Fruit fly (Drosophila melanogaster) whole organism, embryonic: ENCODE data around the gene Ugt37B1.

Experiments
- Awh ChIP-seq: fragments of 200-800 bp; sonication (Bioruptor generic); IDR thresholded peaks from 2 replicates; pipeline ENCODE4, ENCODE4 v1.3.6; 2022; ENCODE audit warnings: missing biosample characterization, missing genetic modification characterization
- CG12219 ChIP-seq: fragments of 200-800 bp; sonication (Bioruptor generic); optimal IDR thresholded peaks from 3 replicates; lab custom pipeline; 2018; ENCODE audit warnings: missing biosample characterization, mild to moderate bottlenecking, missing genetic modification characterization
- CG14441 ChIP-seq: fragments of 200-800 bp; sonication (Bioruptor generic); IDR thresholded peaks from 2 replicates; pipeline ENCODE4 v1.3.6; 2022; ENCODE audit warnings: missing biosample characterization, missing genetic modification characterization
- CG15011 ChIP-seq: fragments of 200-800 bp; sonication (Bioruptor generic); optimal IDR thresholded peaks from 3 replicates; lab custom pipeline; 2018; ENCODE audit warnings: missing biosample characterization, mild to moderate bottlenecking, missing genetic modification characterization
- CG15696 ChIP-seq: fragments of 200-800 bp; sonication (Bioruptor generic); optimal IDR thresholded peaks from 2 replicates; lab custom pipeline; 2019; ENCODE audit warnings: missing biosample characterization, mild to moderate bottlenecking, missing genetic modification characterization, moderate library complexity
- CG17568 ChIP-seq: fragments of 200-800 bp; sonication (Bioruptor generic); optimal IDR thresholded peaks from 2 replicates; lab custom pipeline; 2018; ENCODE audit warnings: missing biosample characterization, mild to moderate bottlenecking, missing genetic modification characterization, moderate library complexity
- CG18262 ChIP-seq: fragments of 200-800 bp; optimal IDR thresholded peaks from 3 replicates; lab custom pipeline; 2019; ENCODE audit warnings: missing biosample characterization, mild to moderate bottlenecking, missing genetic modification characterization, moderate library complexity
- CG2120 ChIP-seq: fragments of 200-800 bp; sonication (Bioruptor generic); optimal IDR thresholded peaks from 3 replicates; lab custom pipeline; 2016; ENCODE audit warnings: missing biosample characterization, missing genetic modification characterization
- CG2199 ChIP-seq: fragments of 200-800 bp; sonication (Bioruptor generic); IDR thresholded peaks from 3 replicates; pipeline ENCODE4 v1.3.6; 2022; ENCODE audit warnings: missing biosample characterization, missing genetic modification characterization
- CG2202 ChIP-seq: fragments of 200-800 bp; sonication (Bioruptor generic); optimal IDR thresholded peaks from 2 replicates; lab custom pipeline; 2018; ENCODE audit warnings: missing biosample characterization, mild to moderate bottlenecking, missing genetic modification characterization
- CG2875 ChIP-seq: fragments of 200-800 bp; sonication (Bioruptor generic); optimal IDR thresholded peaks from 2 replicates; lab custom pipeline; 2017; ENCODE audit warnings: missing biosample characterization, mild to moderate bottlenecking, missing genetic modification characterization, missing genetic modification reagents
- CG3995 ChIP-seq: fragments of 200-800 bp; sonication (Bioruptor generic); optimal IDR thresholded peaks from 3 replicates; lab custom pipeline; 2016; ENCODE audit warnings: missing biosample characterization, missing genetic modification characterization
- CG5245 ChIP-seq: fragments of 200-800 bp; sonication (Bioruptor generic); optimal IDR thresholded peaks from 3 replicates; lab custom pipeline; 2016; ENCODE audit warnings: missing biosample characterization, missing genetic modification characterization
- CG6254 ChIP-seq: fragments of 200-800 bp; sonication (Bioruptor generic); optimal IDR thresholded peaks from 3 replicates; lab custom pipeline; 2017; ENCODE audit warnings: mild to moderate bottlenecking, missing biosample characterization, missing genetic modification reagents, missing genetic modification characterization
- CG7745 ChIP-seq: fragments of 200-800 bp; sonication (Bioruptor generic); optimal IDR thresholded peaks from 2 replicates; lab custom pipeline; 2018; ENCODE audit warnings: missing biosample characterization, mild to moderate bottlenecking, missing genetic modification characterization, moderate library complexity
- Chrac-16 ChIP-seq: fragments of 200-800 bp; sonication (Bioruptor generic); optimal IDR thresholded peaks from 3 replicates; lab custom pipeline; 2016; ENCODE audit warnings: missing biosample characterization, missing genetic modification characterization
- Dip3 ChIP-seq: fragments of 200-800 bp; sonication (Bioruptor generic); optimal IDR thresholded peaks from 3 replicates; lab custom pipeline; 2016; ENCODE audit warnings: missing biosample characterization, missing genetic modification characterization
- Dll ChIP-seq: fragments of 200-800 bp; sonication (Bioruptor generic); IDR thresholded peaks from 4 replicates; pipeline ENCODE4 v1.3.6; 2022; ENCODE audit warnings: missing biosample characterization, missing genetic modification characterization; ENCODE audit not compliant: partially characterized antibody
- Fer3 ChIP-seq: fragments of 200-800 bp; sonication (Bioruptor generic); optimal IDR thresholded peaks from 2 replicates; lab custom pipeline; 2018; ENCODE audit warnings: missing biosample characterization, mild to moderate bottlenecking, missing genetic modification characterization, moderate library complexity
- Hr78 ChIP-seq, 2 experiments: fragments of 200-800 bp in 1 of 2; fragments of >200 bp in 1 of 2; sonication (Bioruptor generic) in 1 of 2; optimal IDR thresholded peaks; 2 replicates each; lab custom pipeline; 2017 to 2019; ENCODE audit warnings: missing biosample characterization in 2 of 2, missing genetic modification characterization in 2 of 2, mild to moderate bottlenecking in 1 of 2, moderate library complexity in 1 of 2
- Lim3 ChIP-seq: fragments of 200-800 bp; sonication (Bioruptor generic); IDR thresholded peaks from 2 replicates; pipeline ENCODE4 v1.3.6; 2022; ENCODE audit warnings: missing biosample characterization, missing genetic modification characterization
- Lpt ChIP-seq: fragments of >200 bp; optimal IDR thresholded peaks from 2 replicates; lab custom pipeline; 2018; ENCODE audit warnings: missing biosample characterization, missing genetic modification characterization
- Mrtf ChIP-seq: fragments of 200-800 bp; sonication (Bioruptor generic); IDR thresholded peaks from 3 replicates; pipeline ENCODE4 v1.3.6; 2022; ENCODE audit warnings: missing biosample characterization, missing genetic modification characterization
- Optix ChIP-seq: fragments of 200-800 bp; sonication (Bioruptor generic); IDR thresholded peaks from 3 replicates; pipeline ENCODE4 v1.3.6; 2022; ENCODE audit warnings: missing biosample characterization, missing genetic modification characterization
- Poxn ChIP-seq: fragments of 200-800 bp; sonication (Bioruptor generic); IDR thresholded peaks from 2 replicates; pipeline ENCODE4 v1.3.6; 2022; ENCODE audit warnings: missing biosample characterization, missing genetic modification characterization
- Sox100B ChIP-seq: fragments of 200-800 bp; sonication (Bioruptor generic); optimal IDR thresholded peaks from 3 replicates; lab custom pipeline; 2018; ENCODE audit warnings: missing biosample characterization, mild to moderate bottlenecking, missing genetic modification characterization
- Usf ChIP-seq: fragments of 200-800 bp; sonication (Bioruptor generic); optimal IDR thresholded peaks from 2 replicates; lab custom pipeline; 2017; ENCODE audit warnings: missing genotype, missing biosample characterization, missing genetic modification characterization
- Vsx1 ChIP-seq: fragments of 200-800 bp; sonication (Bioruptor generic); optimal IDR thresholded peaks from 2 replicates; lab custom pipeline; 2017; ENCODE audit warnings: missing biosample characterization, mild to moderate bottlenecking, missing genetic modification characterization, missing genetic modification reagents
- abd-A ChIP-seq: fragments of 200-800 bp; sonication (Bioruptor generic); optimal IDR thresholded peaks from 3 replicates; lab custom pipeline; 2019; ENCODE audit warnings: missing biosample characterization, mild to moderate bottlenecking, missing genetic modification characterization, moderate library complexity
- ara ChIP-seq: fragments of 200-800 bp; sonication (Bioruptor generic); IDR thresholded peaks from 2 replicates; pipeline ENCODE4 v1.3.6; 2022; ENCODE audit warnings: missing biosample characterization, missing genetic modification characterization
- bowl ChIP-seq: fragments of 200-800 bp; sonication (Bioruptor generic); IDR thresholded peaks from 2 replicates; pipeline ENCODE4 v1.3.6; 2022; ENCODE audit warnings: missing biosample characterization, missing genetic modification characterization
- cas ChIP-seq: fragments of 200-800 bp; sonication (Bioruptor generic); IDR thresholded peaks from 2 replicates; pipeline ENCODE4 v1.3.6; 2022; ENCODE audit warnings: missing biosample characterization, missing genetic modification characterization
- caup ChIP-seq: fragments of 200-800 bp; sonication (Bioruptor generic); optimal IDR thresholded peaks from 3 replicates; lab custom pipeline; 2017; ENCODE audit warnings: missing biosample characterization, mild to moderate bottlenecking, missing genetic modification characterization, moderate library complexity; ENCODE audit not compliant: severe bottlenecking
- crol ChIP-seq: fragments of 200-800 bp; sonication (Bioruptor generic); IDR thresholded peaks from 2 replicates; pipeline ENCODE4 v1.3.6; 2022; ENCODE audit warnings: missing biosample characterization, missing genetic modification characterization
- cwo ChIP-seq: fragments of 200-800 bp; sonication (Bioruptor generic); optimal IDR thresholded peaks from 3 replicates; lab custom pipeline; 2017; ENCODE audit warnings: missing biosample characterization, missing genetic modification characterization, mild to moderate bottlenecking, moderate library complexity, missing genetic modification reagents
- da ChIP-seq: fragments of 200-800 bp; sonication (Bioruptor generic); optimal IDR thresholded peaks from 2 replicates; lab custom pipeline; 2016; ENCODE audit warnings: missing biosample characterization, missing genetic modification characterization
- ewg ChIP-seq: fragments of 200-800 bp; sonication (Bioruptor generic); optimal IDR thresholded peaks from 3 replicates; lab custom pipeline; 2017; ENCODE audit warnings: mild to moderate bottlenecking, missing biosample characterization, missing genetic modification reagents, missing genetic modification characterization
- exex ChIP-seq: fragments of 200-800 bp; sonication (Bioruptor generic); optimal IDR thresholded peaks from 4 replicates; lab custom pipeline; 2018; ENCODE audit warnings: missing biosample characterization, mild to moderate bottlenecking, missing genetic modification characterization, moderate library complexity
- ftz-f1 ChIP-seq: fragments of 200-800 bp; sonication (Bioruptor generic); optimal IDR thresholded peaks from 2 replicates; lab custom pipeline; 2016; ENCODE audit warnings: missing biosample characterization, missing genetic modification characterization
- gcm ChIP-seq: fragments of 200-800 bp; sonication (Bioruptor generic); optimal IDR thresholded peaks from 2 replicates; lab custom pipeline; 2019; ENCODE audit warnings: missing biosample characterization, mild to moderate bottlenecking, missing genetic modification characterization, moderate library complexity
- gsb ChIP-seq: fragments of 200-800 bp; sonication (Bioruptor generic); IDR thresholded peaks from 2 replicates; pipeline ENCODE4 v1.3.6; 2022; ENCODE audit warnings: missing biosample characterization, missing genetic modification characterization
- gsb-n ChIP-seq: fragments of 200-800 bp; sonication (Bioruptor generic); optimal IDR thresholded peaks from 3 replicates; lab custom pipeline; 2018; ENCODE audit warnings: missing biosample characterization, mild to moderate bottlenecking, missing genetic modification characterization
- her ChIP-seq: fragments of 200-800 bp; sonication (Bioruptor generic); optimal IDR thresholded peaks from 2 replicates; lab custom pipeline; 2016; ENCODE audit warnings: missing biosample characterization, missing genetic modification characterization
- jigr1 ChIP-seq: fragments of 200-800 bp; sonication (Bioruptor generic); IDR thresholded peaks from 3 replicates; pipeline ENCODE4 v1.3.6; 2022; ENCODE audit warnings: missing biosample characterization, missing genetic modification characterization
- ken ChIP-seq: fragments of 200-800 bp; sonication (Bioruptor generic); IDR thresholded peaks from 3 replicates; pipeline ENCODE4 v1.3.6; 2022; ENCODE audit warnings: missing biosample characterization, missing genetic modification characterization
- prd ChIP-seq, 3 experiments: fragments of >200 bp in 2 of 3; fragments of 200-800 bp in 1 of 3; sonication (Bioruptor generic) in 1 of 3; optimal IDR thresholded peaks in 2 of 3; IDR thresholded peaks in 1 of 3; 2 replicates in 2 of 3; 3 replicates in 1 of 3; pipeline versions ENCODE4 v1.3.6 to Lab custom; 2017 to 2022; ENCODE audit warnings: missing biosample characterization in 1 of 3, missing genetic modification characterization in 1 of 3
- sc ChIP-seq, 3 experiments: fragments of >200 bp in 2 of 3; fragments of 200-800 bp in 1 of 3; sonication (Bioruptor generic) in 1 of 3; optimal IDR thresholded peaks; 2 replicates in 2 of 3; 3 replicates in 1 of 3; lab custom pipeline; 2017; ENCODE audit warnings: mild to moderate bottlenecking in 1 of 3, missing biosample characterization in 1 of 3, missing genetic modification characterization in 1 of 3, missing genetic modification reagents in 1 of 3
- sd ChIP-seq: fragments of 200-800 bp; sonication (Bioruptor generic); optimal IDR thresholded peaks from 3 replicates; lab custom pipeline; 2018; ENCODE audit warnings: missing biosample characterization, mild to moderate bottlenecking, missing genetic modification characterization, moderate library complexity
- twi ChIP-seq: fragments of 200-800 bp; optimal IDR thresholded peaks from 2 replicates; lab custom pipeline; 2019; ENCODE audit warnings: missing biosample characterization, mild to moderate bottlenecking, missing genetic modification characterization, moderate library complexity
- yki ChIP-seq: fragments of >200 bp; optimal IDR thresholded peaks from 3 replicates; lab custom pipeline; 2018

Gene Ugt37B1

dm6 chr2L:6236426-6236825, 11.6 kb downstream of the Ugt37B1 start:
- TF ChIP-seq prd (optimal IDR thresholded peaks at IDR 0.05; lab: Kevin White, UChicago) (no peak), prd (GFP tag; IDR thresholded peaks at IDR 0.05; lab: Robert Waterston, UW) (no peak), CG5245 (GFP tag; lab: Kevin White, UChicago) (no peak), yki (lab: Kevin White, UChicago) (no peak), CG12219 (GFP tag; lab: Kevin White, UChicago) (no peak), CG2202 (tag; lab: Kevin White, UChicago) (no peak), cwo (GFP tag; lab: Kevin White, UChicago) (no peak), gsb-n (peak; percentile 11), Fer3 (tag; lab: Kevin White, UChicago) (no peak), CG3995 (GFP tag; lab: Kevin White, UChicago) (no peak), CG6254 (GFP tag; lab: Kevin White, UChicago) (peak; percentile 9), Awh (no peak), Dip3 (GFP tag; lab: Kevin White, UChicago) (no peak), jigr1 (0 out of 3 replicates have a peak, but pooled peaks have one; percentile 30), Poxn (GFP tag; lab: Robert Waterston, UW) (no peak), Hr78 (GFP tag; optimal IDR thresholded peaks at IDR 0.05; lab: Kevin White, UChicago) (peak in 1 of 2 experiments; percentile 52), CG18262 (tag; lab: Kevin White, UChicago) (no peak), CG14441 (GFP tag; lab: Robert Waterston, UW) (0 out of 2 replicates have a peak, but pooled peaks have one; percentile 13), da (GFP tag; lab: Kevin White, UChicago) (no peak), ftz-f1 (no peak), Lpt (GFP tag; lab: Kevin White, UChicago) (no peak), Lim3 (GFP tag; lab: Robert Waterston, UW) (0 out of 2 replicates have a peak, but pooled peaks have one; percentile 45), twi (tag; lab: Kevin White, UChicago) (no peak), sc (optimal IDR thresholded peaks at IDR 0.05; lab: Kevin White, UChicago) (no peak), sc (GFP tag; optimal IDR thresholded peaks at IDR 0.05; lab: Kevin White, UChicago) (no peak), cas (GFP tag; lab: Robert Waterston, UW) (no peak), CG17568 (GFP tag; lab: Kevin White, UChicago) (no peak), sd (tag; lab: Kevin White, UChicago) (no peak), Dll (GFP tag; lab: Robert Waterston, UW) (no peak), Vsx1 (GFP tag; lab: Kevin White, UChicago) (peak; percentile 88), bowl (GFP tag; lab: Robert Waterston, UW) (no peak), Chrac-16 (no peak), crol (GFP tag; lab: Robert Waterston, UW) (peak; percentile 87), Mrtf (GFP tag; lab: Robert Waterston, UW) (no peak), CG2120 (GFP tag; lab: Kevin White, UChicago) (no peak), CG2199 (GFP tag; lab: Robert Waterston, UW) (peak; percentile 54; the same call in 1 of the 3 replicates), CG15696 (tag; lab: Kevin White, UChicago) (no peak), CG7745 (peak; percentile 94), ken (GFP tag; lab: Robert Waterston, UW) (no peak), CG15011 (GFP tag; lab: Kevin White, UChicago) (no peak), abd-A (tag; lab: Kevin White, UChicago) (peak; percentile 10), Usf (GFP tag; lab: Kevin White, UChicago) (no peak), exex (peak; percentile 44), her (GFP tag; lab: Kevin White, UChicago) (no peak), Sox100B (GFP tag; lab: Kevin White, UChicago) (no peak), CG2875 (GFP tag; lab: Kevin White, UChicago) (no peak), ara (GFP tag; lab: Robert Waterston, UW) (0 out of 2 replicates have a peak, but pooled peaks have one; percentile 23), gcm (GFP tag; lab: Kevin White, UChicago) (peak; percentile 32), Optix (GFP tag; lab: Robert Waterston, UW) (no peak), caup (GFP tag; lab: Kevin White, UChicago) (no peak), gsb (GFP tag; lab: Robert Waterston, UW) (no peak), ewg (GFP tag; lab: Kevin White, UChicago) (no peak)
